Fruit fly (Drosophila melanogaster) whole organism, embryonic: ENCODE data around the gene CG12081.
A peak's percentile ranks its signal among the peaks of the same experiment; 100 is the strongest.

Experiments
- Ada2b ChIP-seq: fragments of 200-800 bp; sonication (Bioruptor generic); IDR thresholded peaks from 2 replicates; pipeline ENCODE4 v1.3.6; 2022; ENCODE audit warnings: missing biosample characterization, missing genetic modification characterization
- Antp ChIP-seq: fragments of 200-800 bp; sonication (Bioruptor generic); optimal IDR thresholded peaks from 3 replicates; lab custom pipeline; 2016; ENCODE audit warnings: missing biosample characterization, missing genetic modification characterization
- CG10209 ChIP-seq: fragments of 200-800 bp; sonication (Bioruptor generic); optimal IDR thresholded peaks from 3 replicates; lab custom pipeline; 2017; ENCODE audit warnings: missing biosample characterization, mild to moderate bottlenecking, missing genetic modification characterization, missing genetic modification reagents
- CG1024 ChIP-seq: fragments of 200-800 bp; sonication (Bioruptor generic); IDR thresholded peaks from 2 replicates; pipeline ENCODE4 v1.3.6; 2022; ENCODE audit warnings: missing biosample characterization, missing genetic modification characterization
- CG12104 ChIP-seq: fragments of 200-800 bp; sonication (Bioruptor generic); optimal IDR thresholded peaks from 3 replicates; lab custom pipeline; 2016; ENCODE audit warnings: missing biosample characterization, missing genetic modification characterization
- CG1529 ChIP-seq: fragments of 200-800 bp; sonication (Bioruptor generic); optimal IDR thresholded peaks from 3 replicates; lab custom pipeline; 2018; ENCODE audit warnings: missing biosample characterization, missing genetic modification characterization
- CG15514 ChIP-seq: fragments of 200-800 bp; sonication (Bioruptor generic); optimal IDR thresholded peaks from 3 replicates; lab custom pipeline; 2017; ENCODE audit warnings: missing biosample characterization, missing genetic modification characterization, mild to moderate bottlenecking, moderate library complexity, missing genetic modification reagents
- CG15696 ChIP-seq: fragments of 200-800 bp; sonication (Bioruptor generic); optimal IDR thresholded peaks from 2 replicates; lab custom pipeline; 2019; ENCODE audit warnings: missing biosample characterization, mild to moderate bottlenecking, missing genetic modification characterization, moderate library complexity
- CG17359 ChIP-seq: fragments of 200-800 bp; sonication (Bioruptor generic); optimal IDR thresholded peaks from 3 replicates; lab custom pipeline; 2018; ENCODE audit warnings: missing biosample characterization, mild to moderate bottlenecking, missing genetic modification characterization, moderate library complexity
- CG1792 ChIP-seq: fragments of 200-800 bp; sonication (Bioruptor generic); optimal IDR thresholded peaks from 2 replicates; lab custom pipeline; 2016; ENCODE audit warnings: missing biosample characterization, missing genetic modification characterization
- CG31224 ChIP-seq: fragments of 200-800 bp; sonication (Bioruptor generic); IDR thresholded peaks from 2 replicates; pipeline ENCODE4 v1.3.6; 2022; ENCODE audit warnings: missing biosample characterization, missing genetic modification characterization
- CG3281 ChIP-seq: fragments of 200-800 bp; sonication (Bioruptor generic); optimal IDR thresholded peaks from 3 replicates; lab custom pipeline; 2017; ENCODE audit warnings: missing biosample characterization, mild to moderate bottlenecking, missing genetic modification characterization
- CG33557 ChIP-seq: fragments of 200-800 bp; sonication (Bioruptor generic); optimal IDR thresholded peaks from 2 replicates; lab custom pipeline; 2019; ENCODE audit warnings: missing biosample characterization, mild to moderate bottlenecking, missing genetic modification characterization, moderate library complexity
- CG4328 ChIP-seq: fragments of 200-800 bp; sonication (Bioruptor generic); optimal IDR thresholded peaks from 3 replicates; lab custom pipeline; 2017; ENCODE audit warnings: missing biosample characterization, missing genetic modification reagents, missing genetic modification characterization
- CG4360 ChIP-seq: fragments of 200-800 bp; sonication (Bioruptor generic); IDR thresholded peaks from 2 replicates; pipeline ENCODE4 v1.3.6; 2022; ENCODE audit warnings: missing biosample characterization, missing genetic modification characterization
- CG7556 ChIP-seq: fragments of 200-800 bp; sonication (Bioruptor generic); optimal IDR thresholded peaks from 2 replicates; lab custom pipeline; 2017; ENCODE audit warnings: missing biosample characterization, mild to moderate bottlenecking, missing genetic modification characterization
- CG7745 ChIP-seq: fragments of 200-800 bp; sonication (Bioruptor generic); optimal IDR thresholded peaks from 2 replicates; lab custom pipeline; 2018; ENCODE audit warnings: missing biosample characterization, mild to moderate bottlenecking, missing genetic modification characterization, moderate library complexity
- CG8290 ChIP-seq, 3 experiments: fragments of 200-800 bp; sonication (Bioruptor generic); optimal IDR thresholded peaks; 2 replicates each; lab custom pipeline; 2016 to 2019; ENCODE audit warnings: missing biosample characterization in 3 of 3, missing genetic modification characterization in 3 of 3, mild to moderate bottlenecking in 2 of 3, moderate library complexity in 1 of 3
- CG8944 ChIP-seq: fragments of 200-800 bp; sonication (Bioruptor generic); optimal IDR thresholded peaks from 3 replicates; lab custom pipeline; 2016; ENCODE audit warnings: missing biosample characterization, missing genetic modification characterization
- Camta ChIP-seq: fragments of 200-800 bp; sonication (Bioruptor generic); optimal IDR thresholded peaks from 2 replicates; lab custom pipeline; 2016; ENCODE audit warnings: missing biosample characterization, missing genetic modification characterization
- D19B ChIP-seq: fragments of 200-800 bp; sonication (Bioruptor generic); optimal IDR thresholded peaks from 2 replicates; lab custom pipeline; 2017; ENCODE audit warnings: missing biosample characterization, mild to moderate bottlenecking, missing genetic modification characterization
- Dp ChIP-seq: fragments of 200-800 bp; sonication (Bioruptor generic); optimal IDR thresholded peaks from 2 replicates; lab custom pipeline; 2018; ENCODE audit warnings: missing biosample characterization, mild to moderate bottlenecking, missing genetic modification characterization, moderate library complexity
- ERR ChIP-seq: fragments of 200-800 bp; sonication (Bioruptor generic); optimal IDR thresholded peaks from 2 replicates; lab custom pipeline; 2016; ENCODE audit warnings: missing biosample characterization, missing genetic modification characterization
- Elba2 ChIP-seq: fragments of 200-800 bp; sonication (Bioruptor generic); optimal IDR thresholded peaks from 3 replicates; lab custom pipeline; 2016; ENCODE audit warnings: missing biosample characterization, missing genetic modification characterization
- Lhr ChIP-seq: fragments of 200-800 bp; sonication (Bioruptor generic); optimal IDR thresholded peaks from 3 replicates; lab custom pipeline; 2017; ENCODE audit warnings: mild to moderate bottlenecking, missing biosample characterization, missing genetic modification reagents, missing genetic modification characterization
- Rx ChIP-seq: fragments of 200-800 bp; sonication (Bioruptor generic); IDR thresholded peaks from 2 replicates; pipeline ENCODE4 v1.3.6; 2022; ENCODE audit warnings: missing biosample characterization, missing genetic modification characterization
- Trl ChIP-seq, 3 experiments: fragments of >200 bp in 2 of 3; fragments of 200-800 bp in 1 of 3; sonication (Bioruptor generic) in 1 of 3; optimal IDR thresholded peaks; 2 replicates in 1 of 3; 3 replicates in 2 of 3; lab custom pipeline; 2016 to 2017; ENCODE audit warnings: missing biosample characterization in 1 of 3, missing genetic modification characterization in 1 of 3
- abd-A ChIP-seq: fragments of 200-800 bp; sonication (Bioruptor generic); optimal IDR thresholded peaks from 3 replicates; lab custom pipeline; 2019; ENCODE audit warnings: missing biosample characterization, mild to moderate bottlenecking, missing genetic modification characterization, moderate library complexity
- cas ChIP-seq: fragments of 200-800 bp; sonication (Bioruptor generic); IDR thresholded peaks from 2 replicates; pipeline ENCODE4 v1.3.6; 2022; ENCODE audit warnings: missing biosample characterization, missing genetic modification characterization
- danr ChIP-seq: fragments of 200-800 bp; sonication (Bioruptor generic); IDR thresholded peaks from 2 replicates; pipeline ENCODE4 v1.3.6; 2022; ENCODE audit warnings: missing biosample characterization, missing genetic modification characterization
- dpn ChIP-seq, 2 experiments: fragments of 200-800 bp; sonication (Bioruptor generic); optimal IDR thresholded peaks; 3 replicates each; lab custom pipeline; 2016; ENCODE audit warnings: missing biosample characterization in 2 of 2, missing genetic modification characterization in 2 of 2
- dysf ChIP-seq: fragments of 200-800 bp; sonication (Bioruptor generic); IDR thresholded peaks from 3 replicates; pipeline ENCODE4 v1.3.6; 2022; ENCODE audit warnings: missing biosample characterization, missing genetic modification characterization
- eve ChIP-seq, 2 experiments: fragments of >200 bp; optimal IDR thresholded peaks; 2 replicates each; lab custom pipeline; 2017; ENCODE audit warnings: missing biosample characterization in 2 of 2, missing genetic modification characterization in 2 of 2
- gem ChIP-seq: fragments of 200-800 bp; sonication (Bioruptor generic); optimal IDR thresholded peaks from 2 replicates; lab custom pipeline; 2019; ENCODE audit warnings: missing biosample characterization, mild to moderate bottlenecking, missing genetic modification characterization, moderate library complexity
- gfzf ChIP-seq: fragments of 200-800 bp; sonication (Bioruptor generic); optimal IDR thresholded peaks from 2 replicates; lab custom pipeline; 2016; ENCODE audit warnings: missing biosample characterization, mild to moderate bottlenecking, missing genetic modification characterization, moderate library complexity
- gsb ChIP-seq: fragments of 200-800 bp; sonication (Bioruptor generic); IDR thresholded peaks from 2 replicates; pipeline ENCODE4 v1.3.6; 2022; ENCODE audit warnings: missing biosample characterization, missing genetic modification characterization
- ham ChIP-seq: fragments of 200-800 bp; sonication (Bioruptor generic); IDR thresholded peaks from 2 replicates; pipeline ENCODE4 v1.3.6; 2022; ENCODE audit warnings: missing biosample characterization, missing genetic modification characterization
- mld ChIP-seq: fragments of 200-800 bp; sonication (Bioruptor generic); IDR thresholded peaks from 3 replicates; pipeline ENCODE4 v1.3.6; 2022; ENCODE audit warnings: missing biosample characterization, missing genetic modification characterization; ENCODE audit not compliant: partially characterized antibody
- nau ChIP-seq: fragments of 200-800 bp; sonication (Bioruptor generic); optimal IDR thresholded peaks from 3 replicates; lab custom pipeline; 2017; ENCODE audit warnings: missing biosample characterization, mild to moderate bottlenecking, missing genetic modification characterization, missing genetic modification reagents
- nom ChIP-seq: fragments of 200-800 bp; sonication (Bioruptor generic); optimal IDR thresholded peaks from 2 replicates; lab custom pipeline; 2017; ENCODE audit warnings: missing biosample characterization, missing genetic modification characterization, mild to moderate bottlenecking, moderate library complexity, missing genetic modification reagents
- onecut ChIP-seq: fragments of 200-800 bp; sonication (Bioruptor generic); IDR thresholded peaks from 2 replicates; pipeline ENCODE4 v1.3.6; 2022; ENCODE audit warnings: missing biosample characterization, missing genetic modification characterization
- sc ChIP-seq, 3 experiments: fragments of >200 bp in 2 of 3; fragments of 200-800 bp in 1 of 3; sonication (Bioruptor generic) in 1 of 3; optimal IDR thresholded peaks; 2 replicates in 2 of 3; 3 replicates in 1 of 3; lab custom pipeline; 2017; ENCODE audit warnings: mild to moderate bottlenecking in 1 of 3, missing biosample characterization in 1 of 3, missing genetic modification characterization in 1 of 3, missing genetic modification reagents in 1 of 3
- sug ChIP-seq: fragments of 200-800 bp; optimal IDR thresholded peaks from 2 replicates; lab custom pipeline; 2019; ENCODE audit warnings: missing biosample characterization, mild to moderate bottlenecking, missing genetic modification characterization, moderate library complexity
- tap ChIP-seq: fragments of 200-800 bp; optimal IDR thresholded peaks from 3 replicates; lab custom pipeline; 2019; ENCODE audit warnings: missing biosample characterization, mild to moderate bottlenecking, missing genetic modification characterization, moderate library complexity
- tgo ChIP-seq: fragments of 200-800 bp; sonication (Bioruptor generic); IDR thresholded peaks from 3 replicates; pipeline ENCODE4 v1.3.6; 2022; ENCODE audit warnings: missing biosample characterization, missing genetic modification characterization
- tin ChIP-seq: fragments of 200-800 bp; sonication (Bioruptor generic); optimal IDR thresholded peaks from 3 replicates; lab custom pipeline; 2016; ENCODE audit warnings: missing biosample characterization, missing genetic modification characterization
- trh ChIP-seq: fragments of 200-800 bp; sonication (Bioruptor generic); optimal IDR thresholded peaks from 2 replicates; lab custom pipeline; 2016; ENCODE audit warnings: missing biosample characterization, missing genetic modification characterization
- tx ChIP-seq: fragments of 200-800 bp; sonication (Bioruptor generic); optimal IDR thresholded peaks from 2 replicates; lab custom pipeline; 2016; ENCODE audit warnings: missing biosample characterization, missing genetic modification characterization
- vfl ChIP-seq: fragments of 200-800 bp; sonication (Bioruptor generic); optimal IDR thresholded peaks from 2 replicates; lab custom pipeline; 2016; ENCODE audit warnings: missing biosample characterization, missing genetic modification characterization
- zfh2 ChIP-seq: fragments of 200-800 bp; sonication (Bioruptor generic); optimal IDR thresholded peaks from 2 replicates; lab custom pipeline; 2016; ENCODE audit warnings: missing biosample characterization, missing genetic modification characterization

The CG12081 gene

DNA sequence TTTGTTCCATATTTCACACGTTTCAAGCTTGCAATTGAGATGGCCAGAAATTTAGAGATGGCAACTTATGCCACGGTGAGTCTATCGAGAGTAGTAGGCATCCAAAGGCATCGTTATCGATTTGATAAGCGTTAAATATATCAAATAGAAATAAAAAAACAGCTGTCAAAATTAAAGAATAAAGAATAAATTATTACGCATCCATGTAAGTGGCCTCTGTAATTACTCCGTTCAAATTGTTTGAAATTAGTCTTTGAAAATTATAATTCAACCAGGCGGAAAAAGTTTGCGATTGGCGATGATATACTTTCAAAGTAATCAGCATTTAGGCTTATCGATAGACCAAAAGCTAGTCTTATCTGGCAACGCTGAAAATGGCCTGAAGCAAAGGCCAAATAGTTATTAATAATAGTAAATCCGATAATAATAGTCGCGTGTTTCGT lies 3.1 kb downstream of the CG12081 start, which contains the start of the genes CG12659 and Crag (continued):
- TF ChIP-seq CG31224 (no peak), nau (GFP tag; lab: Kevin White, UChicago) (no peak), CG4328 (GFP tag; lab: Kevin White, UChicago) (no peak), nom (GFP tag; lab: Kevin White, UChicago) (no peak), sug (tag; lab: Kevin White, UChicago) (peak; percentile 0), D19B (GFP tag; lab: Kevin White, UChicago) (no peak), CG15514 (GFP tag; lab: Kevin White, UChicago) (peak; percentile 31), Lhr (GFP tag; lab: Kevin White, UChicago) (peak; percentile 41), Trl (optimal IDR thresholded peaks at IDR 0.05; lab: Kevin White, UChicago) (no peak), Trl (GFP tag; optimal IDR thresholded peaks at IDR 0.05; lab: Kevin White, UChicago) (no peak), eve (GFP tag; optimal IDR thresholded peaks at IDR 0.05; lab: Kevin White, UChicago) (no peak), ham (no peak), tx (GFP tag; lab: Kevin White, UChicago) (no peak), Camta (GFP tag; lab: Kevin White, UChicago) (no peak), tin (GFP tag; lab: Kevin White, UChicago) (no peak), ERR (GFP tag; lab: Kevin White, UChicago) (no peak), sc (optimal IDR thresholded peaks at IDR 0.05; lab: Kevin White, UChicago) (no peak), sc (GFP tag; optimal IDR thresholded peaks at IDR 0.05; lab: Kevin White, UChicago) (no peak), cas (GFP tag; lab: Robert Waterston, UW) (no peak), zfh2 (GFP tag; lab: Kevin White, UChicago) (no peak), vfl (GFP tag; lab: Kevin White, UChicago) (no peak), tap (tag; lab: Kevin White, UChicago) (no peak), mld (GFP tag; lab: Robert Waterston, UW) (0 out of 3 replicates have a peak, but pooled peaks have one; percentile 10), CG1529 (GFP tag; lab: Kevin White, UChicago) (no peak), Dp (peak; percentile 16), CG1024 (GFP tag; lab: Robert Waterston, UW) (no peak), CG17359 (tag; lab: Kevin White, UChicago) (no peak), Ada2b (GFP tag; lab: Robert Waterston, UW) (no peak), CG10209 (GFP tag; lab: Kevin White, UChicago) (no peak), gem (tag; lab: Kevin White, UChicago) (no peak), CG8290 (GFP tag; optimal IDR thresholded peaks at IDR 0.05; lab: Kevin White, UChicago) (peak; percentile 67), CG8290 (tag; optimal IDR thresholded peaks at IDR 0.05; lab: Kevin White, UChicago) (peak in 1 of 2 experiments; percentile 47), CG15696 (tag; lab: Kevin White, UChicago) (no peak), tgo (GFP tag; lab: Robert Waterston, UW) (no peak), Antp (GFP tag; lab: Kevin White, UChicago) (no peak), dysf (GFP tag; lab: Robert Waterston, UW) (no peak), gsb (no peak), CG7745 (tag; lab: Kevin White, UChicago) (no peak), CG33557 (GFP tag; lab: Kevin White, UChicago) (no peak), danr (no peak), Rx (GFP tag; lab: Robert Waterston, UW) (no peak), onecut (GFP tag; lab: Robert Waterston, UW) (no peak), CG3281 (no peak), trh (GFP tag; lab: Kevin White, UChicago) (no peak), CG1792 (GFP tag; lab: Kevin White, UChicago) (no peak), abd-A (tag; lab: Kevin White, UChicago) (no peak), Elba2 (GFP tag; lab: Kevin White, UChicago) (no peak), gfzf (GFP tag; lab: Kevin White, UChicago) (no peak), CG7556 (GFP tag; lab: Kevin White, UChicago) (no peak), CG4360 (GFP tag; lab: Robert Waterston, UW) (no peak), dpn (GFP tag; optimal IDR thresholded peaks at IDR 0.05; lab: Kevin White, UChicago) (no peak), CG8944 (GFP tag; lab: Kevin White, UChicago) (no peak), CG12104 (GFP tag; lab: Kevin White, UChicago) (no peak)
